Fruit fly (Drosophila melanogaster): ENCODE results near the gene CG14218.

CG14218 gene

dm6 chrX:19603953-19604352 is 22.2 kb upstream of the CG14218 start (continued):
- TF ChIP-seq cg (GFP tag; optimal IDR thresholded peaks at IDR 0.05) (no peak), CG11456 (GFP tag; IDR thresholded peaks at IDR 0.05) (peak; percentile 80), CG7271 (tag; optimal IDR thresholded peaks at IDR 0.05) (peak; percentile 7), ato (GFP tag; IDR thresholded peaks at IDR 0.05; ENCODE audit: partially characterized antibody) (no peak), Rfx (GFP tag; IDR thresholded peaks at IDR 0.05) (peak; percentile 93), CG13894 (tag; optimal IDR thresholded peaks at IDR 0.05) (peak; percentile 59), Taf1 (GFP tag; IDR thresholded peaks at IDR 0.05) (peak; percentile 82), mld (GFP tag; IDR thresholded peaks at IDR 0.05; ENCODE audit: partially characterized antibody) (no peak), nom (GFP tag; optimal IDR thresholded peaks at IDR 0.05) (peak; percentile 21), ems (GFP tag; optimal IDR thresholded peaks at IDR 0.05) (peak; percentile 57), CG5245 (GFP tag; optimal IDR thresholded peaks at IDR 0.05) (peak; percentile 59), CG8388 (GFP tag; optimal IDR thresholded peaks at IDR 0.05) (peak; percentile 56), Fer3 (tag; optimal IDR thresholded peaks at IDR 0.05) (peak; percentile 80), zen (tag; optimal IDR thresholded peaks at IDR 0.05) (peak; percentile 77), CG10366 (GFP tag; IDR thresholded peaks at IDR 0.05) (peak; percentile 88), CG4820 (GFP tag; optimal IDR thresholded peaks at IDR 0.05) (peak; percentile 67), Usf (GFP tag; optimal IDR thresholded peaks at IDR 0.05) (no peak), Aef1 (GFP tag; IDR thresholded peaks at IDR 0.05) (peak; percentile 77), grau (tag; optimal IDR thresholded peaks at IDR 0.05) (peak; percentile 78), hkb (optimal IDR thresholded peaks at IDR 0.05) (no peak), hkb (GFP tag; IDR thresholded peaks at IDR 0.05) (peak; percentile 88), jumu (GFP tag; optimal IDR thresholded peaks at IDR 0.05) (peak; percentile 55), CG13123 (GFP tag; optimal IDR thresholded peaks at IDR 0.05) (peak; percentile 35), her (GFP tag; optimal IDR thresholded peaks at IDR 0.05) (no peak), chinmo (GFP tag; IDR thresholded peaks at IDR 0.05; ENCODE audit: partially characterized antibody) (no peak), bsh (GFP tag; optimal IDR thresholded peaks at IDR 0.05) (peak; percentile 56 to 70), wek (GFP tag; optimal IDR thresholded peaks at IDR 0.05) (no peak), Dll (GFP tag; IDR thresholded peaks at IDR 0.05; ENCODE audit: partially characterized antibody) (no peak), CrebB (tag; optimal IDR thresholded peaks at IDR 0.05) (peak; percentile 52), CG17912 (GFP tag; optimal IDR thresholded peaks at IDR 0.05) (no peak), tll (GFP tag; optimal IDR thresholded peaks at IDR 0.05) (no peak), Mad (GFP tag; optimal IDR thresholded peaks at IDR 0.05) (peak; percentile 40), CG17361 (GFP tag; IDR thresholded peaks at IDR 0.05) (peak; percentile 68; the same call in 2 of the 3 replicates), da (GFP tag; optimal IDR thresholded peaks at IDR 0.05) (no peak), ash1 (GFP tag; optimal IDR thresholded peaks at IDR 0.05) (no peak), peb (GFP tag; IDR thresholded peaks at IDR 0.05) (peak; percentile 40; the same call in 1 of the 2 replicates), CG3995 (GFP tag; optimal IDR thresholded peaks at IDR 0.05) (peak; percentile 6), CG11093 (GFP tag; IDR thresholded peaks at IDR 0.05) (0 out of 3 replicates have a peak, but pooled peaks have one; percentile 43), fd64A (GFP tag; optimal IDR thresholded peaks at IDR 0.05) (no peak), phol (tag; optimal IDR thresholded peaks at IDR 0.05) (peak; percentile 69), CG2678 (tag; optimal IDR thresholded peaks at IDR 0.05) (peak; percentile 82), dpn (GFP tag; optimal IDR thresholded peaks at IDR 0.05) (peak; percentile 67 to 79), Optix (GFP tag; IDR thresholded peaks at IDR 0.05) (0 out of 3 replicates have a peak, but pooled peaks have one; percentile 27), CG6654 (GFP tag; optimal IDR thresholded peaks at IDR 0.05) (peak; percentile 7), Nf-YB (GFP tag; optimal IDR thresholded peaks at IDR 0.05) (peak; percentile 36), CTCF (GFP tag; optimal IDR thresholded peaks at IDR 0.05) (peak; percentile 1), CG1602 (GFP tag; optimal IDR thresholded peaks at IDR 0.05) (peak; percentile 39), Oaz (GFP tag; IDR thresholded peaks at IDR 0.05) (peak; percentile 76), Fer2 (tag; optimal IDR thresholded peaks at IDR 0.05) (peak; percentile 24), bigmax (GFP tag; optimal IDR thresholded peaks at IDR 0.05) (no peak), cwo (GFP tag; optimal IDR thresholded peaks at IDR 0.05) (peak; percentile 75)

All from whole organism, embryonic.